Worm (Caenorhabditis elegans) whole organism, late embryonic: Measurements from ENCODE around the gene mct-5.
A peak's percentile ranks its signal among the peaks of the same experiment; 100 is the strongest.

Experiments
- C08G9.2 ChIP-seq: sonication (generic microtip); optimal IDR thresholded peaks from 2 replicates; lab custom pipeline; 2016; ENCODE audit warnings: mild to moderate bottlenecking, missing genetic modification characterization, moderate library complexity, missing compliant biosample characterization
- C38D4.7 ChIP-seq: fragments of 200-800 bp; sonication (Bioruptor generic); optimal IDR thresholded peaks from 2 replicates; lab custom pipeline; 2018; ENCODE audit warnings: mild to moderate bottlenecking, missing genetic modification characterization, moderate library complexity, missing compliant biosample characterization
- F13H6.1 ChIP-seq: sonication (generic microtip); optimal IDR thresholded peaks from 2 replicates; lab custom pipeline; 2016; ENCODE audit warnings: missing genetic modification characterization, missing compliant biosample characterization
- K02D7.2 ChIP-seq: sonication (generic microtip); optimal IDR thresholded peaks from 2 replicates; lab custom pipeline; 2017; ENCODE audit warnings: mild to moderate bottlenecking, missing genetic modification characterization, missing compliant biosample characterization
- T23F11.4 ChIP-seq: fragments of 200-800 bp; sonication (Bioruptor generic); optimal IDR thresholded peaks from 2 replicates; lab custom pipeline; 2018; ENCODE audit warnings: mild to moderate bottlenecking, missing genetic modification characterization, missing compliant biosample characterization
- ama-1 ChIP-seq: fragments of 150-350 bp; optimal IDR thresholded peaks from 2 replicates; lab custom pipeline; 2014
- ceh-18 ChIP-seq: sonication (generic microtip); optimal IDR thresholded peaks from 2 replicates; lab custom pipeline; 2016; ENCODE audit warnings: missing genetic modification characterization, missing compliant biosample characterization
- ceh-2 ChIP-seq: sonication (generic microtip); optimal IDR thresholded peaks from 2 replicates; lab custom pipeline; 2016; ENCODE audit warnings: missing genotype, missing genetic modification characterization, missing compliant biosample characterization
- ceh-22 ChIP-seq: sonication (generic microtip); optimal IDR thresholded peaks from 2 replicates; lab custom pipeline; 2017; ENCODE audit warnings: missing biosample characterization, missing genetic modification characterization
- ceh-30 ChIP-seq: fragments of 150-350 bp; optimal IDR thresholded peaks from 2 replicates; lab custom pipeline; 2014; ENCODE audit warnings: missing biosample characterization, missing genetic modification characterization
- ceh-31 ChIP-seq: sonication (generic microtip); optimal IDR thresholded peaks from 2 replicates; lab custom pipeline; 2016; ENCODE audit warnings: missing genetic modification characterization, missing compliant biosample characterization
- ceh-48 ChIP-seq: sonication (generic microtip); optimal IDR thresholded peaks from 2 replicates; lab custom pipeline; 2016; ENCODE audit warnings: missing genetic modification characterization, inconsistent platforms, missing compliant biosample characterization
- ceh-9 ChIP-seq: sonication (generic microtip); optimal IDR thresholded peaks from 2 replicates; lab custom pipeline; 2016; ENCODE audit warnings: mild to moderate bottlenecking, missing genetic modification characterization, inconsistent platforms, missing compliant biosample characterization
- che-1 ChIP-seq: sonication (generic microtip); optimal IDR thresholded peaks from 2 replicates; lab custom pipeline; 2016; ENCODE audit warnings: mild to moderate bottlenecking, missing genetic modification characterization, missing compliant biosample characterization
- dve-1 ChIP-seq: sonication (generic microtip); optimal IDR thresholded peaks from 2 replicates; lab custom pipeline; 2017; ENCODE audit warnings: antibody characterized with exemption, mild to moderate bottlenecking, missing genetic modification characterization, missing compliant biosample characterization
- hlh-30 ChIP-seq: sonication (generic microtip); optimal IDR thresholded peaks from 2 replicates; lab custom pipeline; 2017; ENCODE audit warnings: antibody characterized with exemption, missing genetic modification characterization, missing compliant biosample characterization; ENCODE audit not compliant: insufficient read depth
- hlh-8 ChIP-seq: sonication (generic microtip); optimal IDR thresholded peaks from 2 replicates; lab custom pipeline; 2016; ENCODE audit warnings: missing genotype, missing genetic modification characterization, missing compliant biosample characterization
- lim-6 ChIP-seq: sonication (generic microtip); optimal IDR thresholded peaks from 2 replicates; lab custom pipeline; 2016; ENCODE audit warnings: missing genetic modification characterization, missing compliant biosample characterization
- lin-11 ChIP-seq: fragments of 200-800 bp; sonication (Bioruptor generic); optimal IDR thresholded peaks from 2 replicates; lab custom pipeline; 2018; ENCODE audit warnings: mild to moderate bottlenecking, missing genetic modification characterization, missing compliant biosample characterization
- madf-2 ChIP-seq: sonication (generic microtip); optimal IDR thresholded peaks from 2 replicates; lab custom pipeline; 2017; ENCODE audit warnings: missing genetic modification characterization, missing compliant biosample characterization
- mec-3 ChIP-seq: sonication (generic microtip); optimal IDR thresholded peaks from 2 replicates; lab custom pipeline; 2016; ENCODE audit warnings: borderline replicate concordance, missing genetic modification characterization, missing compliant biosample characterization
- nfya-1 ChIP-seq: sonication (generic microtip); optimal IDR thresholded peaks from 2 replicates; lab custom pipeline; 2017; ENCODE audit warnings: missing genetic modification characterization, mild to moderate bottlenecking, missing compliant biosample characterization, antibody characterized with exemption, moderate library complexity
- nhr-11 ChIP-seq: fragments of 150-350 bp; optimal IDR thresholded peaks from 2 replicates; lab custom pipeline; 2014; ENCODE audit warnings: missing biosample characterization, missing genetic modification characterization
- nhr-232 ChIP-seq: sonication (generic microtip); optimal IDR thresholded peaks from 2 replicates; lab custom pipeline; 2016; ENCODE audit warnings: missing genetic modification characterization, missing compliant biosample characterization
- pat-9 ChIP-seq: fragments of 200-800 bp; sonication (Bioruptor generic); optimal IDR thresholded peaks from 2 replicates; lab custom pipeline; 2018; ENCODE audit warnings: mild to moderate bottlenecking, missing genetic modification characterization, moderate library complexity, missing compliant biosample characterization
- pros-1 ChIP-seq: fragments of 150-350 bp; optimal IDR thresholded peaks from 2 replicates; lab custom pipeline; 2014; ENCODE audit warnings: missing biosample characterization, missing genetic modification reagents, missing genetic modification characterization
- ref-2 ChIP-seq: sonication (generic microtip); optimal IDR thresholded peaks from 2 replicates; lab custom pipeline; 2016; ENCODE audit warnings: missing genetic modification characterization, missing compliant biosample characterization
- sox-2 ChIP-seq: fragments of 200-800 bp; sonication (Bioruptor generic); IDR thresholded peaks from 2 replicates; pipeline ENCODE4 v1.3.6; 2022; ENCODE audit warnings: missing genetic modification reagents, missing genetic modification characterization, missing compliant biosample characterization
- syd-9 ChIP-seq: sonication (generic microtip); optimal IDR thresholded peaks from 2 replicates; lab custom pipeline; 2016; ENCODE audit warnings: mild to moderate bottlenecking, missing genetic modification characterization, moderate library complexity, missing compliant biosample characterization
- tbx-2 ChIP-seq: sonication (generic microtip); optimal IDR thresholded peaks from 2 replicates; lab custom pipeline; 2016; ENCODE audit warnings: missing genetic modification characterization, missing compliant biosample characterization
- unc-42 ChIP-seq: sonication (generic microtip); optimal IDR thresholded peaks from 2 replicates; lab custom pipeline; 2016; ENCODE audit warnings: missing genotype, missing genetic modification characterization, missing compliant biosample characterization

mct-5 gene

ce11 chrII:7051778-7052177, 46.6 kb downstream of the mct-5 start, which contains the start of gene ZK1127.12:
TSS of gene ZK1127.12 (plus strand) at chrII:7052078.
- TF ChIP-seq F13H6.1 (tag; lab: Kevin White, UChicago) (no peak), nhr-11 (tag; lab: Kevin White, UChicago) (no peak), nhr-232 (tag; lab: Kevin White, UChicago) (no peak)

ce11 chrII:7050021-7050722, 48.2 kb downstream of the mct-5 start, which contains the start of the genes tcer-1 and ZK1127.5:
TSS of gene tcer-1 (minus strand) at chrII:7050071.
TSS of gene ZK1127.5 (plus strand) at chrII:7050672.
- TF ChIP-seq pros-1 (no peak), sox-2 (GFP tag; lab: Robert Waterston, UW) (no peak), syd-9 (tag; lab: Kevin White, UChicago) (no peak), ceh-2 (tag; lab: Kevin White, UChicago) (no peak), ceh-30 (peak; percentile 18), hlh-30 (tag; lab: Kevin White, UChicago) (no peak), C38D4.7 (GFP tag; lab: Kevin White, UChicago) (no peak), nfya-1 (peak; percentile 46), K02D7.2 (tag; lab: Kevin White, UChicago) (no peak), unc-42 (tag; lab: Kevin White, UChicago) (peak; percentile 15), lin-11 (tag; lab: Kevin White, UChicago) (no peak), dve-1 (tag; lab: Kevin White, UChicago) (no peak), ceh-9 (no peak), ref-2 (tag; lab: Kevin White, UChicago) (no peak), C08G9.2 (tag; lab: Kevin White, UChicago) (no peak), mec-3 (tag; lab: Kevin White, UChicago) (no peak), che-1 (tag; lab: Kevin White, UChicago) (no peak), hlh-8 (tag; lab: Kevin White, UChicago) (no peak), T23F11.4 (GFP tag; lab: Kevin White, UChicago) (no peak), ceh-31 (tag; lab: Kevin White, UChicago) (peak; percentile 40), ceh-48 (tag; lab: Kevin White, UChicago) (no peak), tbx-2 (tag; lab: Kevin White, UChicago) (peak; percentile 22), pat-9 (tag; lab: Kevin White, UChicago) (no peak), ama-1 (lab: Kevin White, UChicago) (no peak)
- TF ChIP-seq, all 69 proteins: peak for 5

ce11 chrII:7049470-7049869, 48.9 kb downstream of the mct-5 start:
- TF ChIP-seq ama-1 (lab: Kevin White, UChicago) (no peak), ceh-30 (no peak), ceh-18 (tag; lab: Kevin White, UChicago) (no peak), madf-2 (tag; lab: Kevin White, UChicago) (no peak), ceh-22 (tag; lab: Kevin White, UChicago) (no peak), K02D7.2 (tag; lab: Kevin White, UChicago) (no peak), ceh-9 (no peak), lim-6 (tag; lab: Kevin White, UChicago) (no peak)
